Fruit fly (Drosophila melanogaster): Measurements from ENCODE around the gene Pop1.

Pop1 gene

DNA sequence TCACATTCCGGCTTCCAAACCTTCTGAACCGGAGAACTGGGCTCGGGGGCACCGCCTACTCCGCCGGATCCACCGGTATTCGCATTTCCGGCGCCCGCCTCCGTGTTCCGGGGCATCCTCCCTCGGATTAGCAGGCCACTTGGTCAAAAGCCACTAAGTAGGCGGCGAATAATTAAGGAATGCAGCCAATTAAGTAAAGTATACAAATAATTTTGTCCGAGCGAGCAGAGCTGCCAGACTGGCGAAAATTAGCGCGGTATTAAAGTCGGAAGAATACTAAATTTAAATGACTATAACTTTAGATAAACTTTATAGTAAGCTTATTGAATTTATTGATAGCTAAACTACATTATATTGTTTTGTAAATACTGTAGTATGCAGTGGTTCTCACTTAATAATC lies 3.9 kb upstream of the Pop1 start, which contains the start of gene RhoGAP5A:
TSS of gene RhoGAP5A (minus strand) at position 245 of the 400 bp plus-strand sequence.
- TF ChIP-seq inv (GFP tag; IDR thresholded peaks at IDR 0.05; ENCODE audit: partially characterized antibody): no peak
- peak; percentile 10 for TF ChIP-seq pzg (GFP tag; optimal IDR thresholded peaks at IDR 0.05)
- no peak for TF ChIP-seq CG5245 (GFP tag; optimal IDR thresholded peaks at IDR 0.05)
- no peak for TF ChIP-seq CG7928 (GFP tag; optimal IDR thresholded peaks at IDR 0.05)
- no peak for TF ChIP-seq ken (GFP tag; IDR thresholded peaks at IDR 0.05)
- no peak for TF ChIP-seq Usf (GFP tag; optimal IDR thresholded peaks at IDR 0.05)
- TF ChIP-seq Atf-2 (GFP tag; optimal IDR thresholded peaks at IDR 0.05): no peak
- no peak for TF ChIP-seq Rx (GFP tag; IDR thresholded peaks at IDR 0.05)
- no peak for TF ChIP-seq CG3163 (GFP tag; optimal IDR thresholded peaks at IDR 0.05)
- TF ChIP-seq CG2678 (tag; optimal IDR thresholded peaks at IDR 0.05): no peak
- TF ChIP-seq CG13894 (tag; optimal IDR thresholded peaks at IDR 0.05): no peak
- no peak for TF ChIP-seq twi (tag; optimal IDR thresholded peaks at IDR 0.05)
- no peak for TF ChIP-seq lilli (GFP tag; optimal IDR thresholded peaks at IDR 0.05)
- TF ChIP-seq CkIIα-i1 (GFP tag; IDR thresholded peaks at IDR 0.05): no peak
- TF ChIP-seq CG17359 (tag; optimal IDR thresholded peaks at IDR 0.05): no peak
- TF ChIP-seq Opbp (GFP tag; IDR thresholded peaks at IDR 0.05; ENCODE audit: partially characterized antibody): no peak
- peak; percentile 36 for TF ChIP-seq Med (GFP tag)
- no peak for TF ChIP-seq chm (GFP tag; IDR thresholded peaks at IDR 0.05)
- TF ChIP-seq cad (GFP tag; optimal IDR thresholded peaks at IDR 0.05): no peak
- TF ChIP-seq CG9932 (GFP tag; IDR thresholded peaks at IDR 0.05): no peak
- peak; percentile 61 for TF ChIP-seq Ets65A (GFP tag)
- TF ChIP-seq E2f2 (GFP tag; IDR thresholded peaks at IDR 0.05): peak; percentile 70
- TF ChIP-seq CG10543 (GFP tag; optimal IDR thresholded peaks at IDR 0.05): no peak
- peak; percentile 57 for TF ChIP-seq CG7745 (tag; optimal IDR thresholded peaks at IDR 0.05)
- TF ChIP-seq CG9876 (GFP tag; optimal IDR thresholded peaks at IDR 0.05): no peak
- TF ChIP-seq sd (tag; optimal IDR thresholded peaks at IDR 0.05): peak; percentile 72
- TF ChIP-seq MESR4 (GFP tag; optimal IDR thresholded peaks at IDR 0.05): peak; percentile 50
- no peak for TF ChIP-seq CG9609 (GFP tag; optimal IDR thresholded peaks at IDR 0.05)
- peak; percentile 0 for TF ChIP-seq BEAF-32 (GFP tag; optimal IDR thresholded peaks at IDR 0.05)
- peak; percentile 70 for TF ChIP-seq MBD-R2 (GFP tag; IDR thresholded peaks at IDR 0.05)
- no peak for TF ChIP-seq CG12071 (GFP tag; optimal IDR thresholded peaks at IDR 0.05)
- peak; percentile 12; the same call in 1 of the 3 replicates for TF ChIP-seq row (GFP tag; IDR thresholded peaks at IDR 0.05)
- no peak for TF ChIP-seq CG10209 (GFP tag; optimal IDR thresholded peaks at IDR 0.05)
- no peak for TF ChIP-seq CG7987 (GFP tag; optimal IDR thresholded peaks at IDR 0.05)
- no peak for TF ChIP-seq toy (GFP tag; IDR thresholded peaks at IDR 0.05)
- TF ChIP-seq CG14441 (GFP tag; IDR thresholded peaks at IDR 0.05): no peak
- TF ChIP-seq nmo (GFP tag; optimal IDR thresholded peaks at IDR 0.05): no peak
- no peak for TF ChIP-seq CG13296 (GFP tag; optimal IDR thresholded peaks at IDR 0.05)
- no peak for TF ChIP-seq ttk (GFP tag; IDR thresholded peaks at IDR 0.05)
- peak; percentile 92 for TF ChIP-seq Vsx1 (GFP tag; optimal IDR thresholded peaks at IDR 0.05)
- no peak for TF ChIP-seq Gug (GFP tag; IDR thresholded peaks at IDR 0.05)
- TF ChIP-seq CG9817 (tag; optimal IDR thresholded peaks at IDR 0.05): no peak
- TF ChIP-seq YL-1 (GFP tag; optimal IDR thresholded peaks at IDR 0.05): no peak
- TF ChIP-seq sisA (GFP tag; IDR thresholded peaks at IDR 0.05): no peak
- no peak for TF ChIP-seq Kr (GFP tag; optimal IDR thresholded peaks at IDR 0.05)
- TF ChIP-seq Ets97D (GFP tag; optimal IDR thresholded peaks at IDR 0.05): no peak
- TF ChIP-seq Dp (GFP tag; optimal IDR thresholded peaks at IDR 0.05): peak; percentile 50
- no peak for TF ChIP-seq btn (GFP tag; optimal IDR thresholded peaks at IDR 0.05)
- TF ChIP-seq lbe (GFP tag; optimal IDR thresholded peaks at IDR 0.05): no peak
- no peak for TF ChIP-seq dati (GFP tag; IDR thresholded peaks at IDR 0.05)
- no peak for TF ChIP-seq nau (GFP tag; optimal IDR thresholded peaks at IDR 0.05)
- no peak for TF ChIP-seq Nf-YC (tag; optimal IDR thresholded peaks at IDR 0.05)
